Worm (Caenorhabditis elegans): ENCODE measurements around the gene mrps-17.

DNA sequence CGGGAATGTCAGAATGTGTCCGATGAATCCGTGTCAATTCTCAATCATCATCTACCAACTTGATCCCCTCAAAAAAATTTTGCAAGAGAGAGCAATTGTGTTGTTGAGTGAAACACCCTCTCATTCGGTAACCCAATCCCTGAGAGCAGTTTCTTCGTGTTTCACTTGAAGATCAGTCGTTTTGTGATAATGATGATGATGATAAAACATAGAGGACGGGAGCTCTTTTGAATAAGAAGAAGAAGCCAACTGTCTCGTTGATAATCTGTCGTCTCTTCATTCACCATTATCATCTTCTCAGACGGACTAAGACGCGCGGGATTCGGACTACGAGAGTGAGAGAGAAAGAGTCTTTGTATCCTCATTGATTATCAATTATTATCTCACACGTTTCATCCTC is 26.5 kb downstream of the mrps-17 start:
- no peak for TF ChIP-seq tbx-37 (GFP tag; conservative IDR thresholded peaks at IDR 0.05)
- TF ChIP-seq ama-1 (optimal IDR thresholded peaks at IDR 0.05): no peak
- no peak for TF ChIP-seq sea-1 (GFP tag; conservative IDR thresholded peaks at IDR 0.05)
- no peak for TF ChIP-seq flt-1 (GFP tag; IDR thresholded peaks at IDR 0.05)
- no peak for TF ChIP-seq scrt-1 (GFP tag; IDR thresholded peaks at IDR 0.05)
- no peak for TF ChIP-seq hnd-1 (tag; optimal IDR thresholded peaks at IDR 0.05)
- no peak for TF ChIP-seq ceh-13 (GFP tag; optimal IDR thresholded peaks at IDR 0.05)
- no peak for TF ChIP-seq ets-7 (tag; optimal IDR thresholded peaks at IDR 0.05)
- TF ChIP-seq F13C5.2 (tag; optimal IDR thresholded peaks at IDR 0.05): no peak
- no peak for TF ChIP-seq tra-4 (tag; optimal IDR thresholded peaks at IDR 0.05)
- no peak for TF ChIP-seq hmg-4 (GFP tag; optimal IDR thresholded peaks at IDR 0.05)
- no peak for TF ChIP-seq ceh-36 (tag; optimal IDR thresholded peaks at IDR 0.05)

Measured in whole organism, early embryonic.